Worm (Caenorhabditis elegans) whole organism, mixed stage, embryonic: ENCODE results near the gene atgl-1.

Source experiments
- blmp-1 ChIP-seq: fragments of 150-350 bp; optimal IDR thresholded peaks from 2 replicates; lab custom pipeline; 2014; ENCODE audit warnings: missing biosample characterization, missing genetic modification characterization
- cnd-1 ChIP-seq: fragments of 200-800 bp; sonication (Bioruptor generic); optimal IDR thresholded peaks from 2 replicates; lab custom pipeline; 2018; ENCODE audit warnings: mild to moderate bottlenecking, missing genetic modification characterization, missing compliant biosample characterization
- drap-1 ChIP-seq: fragments of 200-800 bp; sonication (Bioruptor generic); optimal IDR thresholded peaks from 3 replicates; lab custom pipeline; 2018; ENCODE audit warnings: mild to moderate bottlenecking, missing genetic modification characterization, missing compliant biosample characterization
- lin-13 ChIP-seq: fragments of 150-350 bp; optimal IDR thresholded peaks from 2 replicates; lab custom pipeline; 2014; ENCODE audit warnings: missing biosample characterization, missing genetic modification characterization
- nhr-12 ChIP-seq: fragments of 150-350 bp; optimal IDR thresholded peaks from 2 replicates; lab custom pipeline; 2014; ENCODE audit warnings: missing biosample characterization, missing genetic modification characterization
- nhr-2 ChIP-seq: fragments of 150-350 bp; optimal IDR thresholded peaks from 2 replicates; lab custom pipeline; 2014; ENCODE audit warnings: missing biosample characterization, missing genetic modification characterization
- nhr-76 ChIP-seq: sonication (generic microtip); optimal IDR thresholded peaks from 2 replicates; lab custom pipeline; 2017; ENCODE audit warnings: missing biosample characterization, missing genetic modification characterization
- snpc-4 ChIP-seq: fragments of 150-350 bp; optimal IDR thresholded peaks from 2 replicates; lab custom pipeline; 2014; ENCODE audit warnings: missing biosample characterization, missing genetic modification characterization
- sptf-1 ChIP-seq: sonication (generic microtip); optimal IDR thresholded peaks from 2 replicates; lab custom pipeline; 2017; ENCODE audit warnings: mild to moderate bottlenecking, missing genetic modification characterization, moderate library complexity, missing compliant biosample characterization
- tbx-8 ChIP-seq: fragments of 200-800 bp; sonication (Bioruptor generic); optimal IDR thresholded peaks from 2 replicates; lab custom pipeline; 2018; ENCODE audit warnings: mild to moderate bottlenecking, missing genetic modification characterization, moderate library complexity, missing compliant biosample characterization
- unc-120 ChIP-seq: sonication (generic microtip); optimal IDR thresholded peaks from 2 replicates; lab custom pipeline; 2017; ENCODE audit warnings: missing genetic modification characterization, missing compliant biosample characterization; ENCODE audit not compliant: poor library complexity, severe bottlenecking
- unc-62 ChIP-seq: fragments of 150-350 bp; optimal IDR thresholded peaks from 2 replicates; lab custom pipeline; 2014; ENCODE audit warnings: missing biosample characterization, missing genetic modification reagents, missing genetic modification characterization

- TF ChIP-seq nhr-76 (tag; lab: Kevin White, UChicago) (no peak), cnd-1 (no peak), lin-13 (tag; lab: Kevin White, UChicago) (no peak), unc-62 (GFP tag; lab: Kevin White, UChicago) (no peak), nhr-2 (tag; lab: Kevin White, UChicago) (no peak), nhr-12 (tag; lab: Kevin White, UChicago) (no peak), drap-1 (GFP tag; lab: Kevin White, UChicago) (no peak), blmp-1 (no peak), snpc-4 (tag; lab: Kevin White, UChicago) (no peak), tbx-8 (GFP tag; lab: Kevin White, UChicago) (no peak), unc-120 (tag; lab: Kevin White, UChicago) (no peak), sptf-1 (tag; lab: Kevin White, UChicago) (no peak)
Observed at ce11 chrIII:6411914-6412313, 7.3 kb downstream of the atgl-1 start, which contains the start of gene C05D11.5.
